Worm (Caenorhabditis elegans) whole organism, late embryonic: ENCODE results near the gene asp-4.

Experiments
- C08G9.2 ChIP-seq: sonication (generic microtip); optimal IDR thresholded peaks from 2 replicates; lab custom pipeline; 2016; ENCODE audit warnings: mild to moderate bottlenecking, missing genetic modification characterization, moderate library complexity, missing compliant biosample characterization
- F13H6.1 ChIP-seq: sonication (generic microtip); optimal IDR thresholded peaks from 2 replicates; lab custom pipeline; 2016; ENCODE audit warnings: missing genetic modification characterization, missing compliant biosample characterization
- K02D7.2 ChIP-seq: sonication (generic microtip); optimal IDR thresholded peaks from 2 replicates; lab custom pipeline; 2017; ENCODE audit warnings: mild to moderate bottlenecking, missing genetic modification characterization, missing compliant biosample characterization
- ceh-14 ChIP-seq: sonication (generic microtip); optimal IDR thresholded peaks from 2 replicates; lab custom pipeline; 2016; ENCODE audit warnings: missing genotype, missing genetic modification characterization, missing compliant biosample characterization
- ceh-19 ChIP-seq: fragments of 200-800 bp; sonication (Bioruptor generic); optimal IDR thresholded peaks from 2 replicates; lab custom pipeline; 2018; ENCODE audit warnings: mild to moderate bottlenecking, missing genetic modification characterization, missing compliant biosample characterization
- ceh-2 ChIP-seq: sonication (generic microtip); optimal IDR thresholded peaks from 2 replicates; lab custom pipeline; 2016; ENCODE audit warnings: missing genotype, missing genetic modification characterization, missing compliant biosample characterization
- ceh-22 ChIP-seq: sonication (generic microtip); optimal IDR thresholded peaks from 2 replicates; lab custom pipeline; 2017; ENCODE audit warnings: missing biosample characterization, missing genetic modification characterization
- ceh-30 ChIP-seq: fragments of 150-350 bp; optimal IDR thresholded peaks from 2 replicates; lab custom pipeline; 2014; ENCODE audit warnings: missing biosample characterization, missing genetic modification characterization
- ceh-31 ChIP-seq: sonication (generic microtip); optimal IDR thresholded peaks from 2 replicates; lab custom pipeline; 2016; ENCODE audit warnings: missing genetic modification characterization, missing compliant biosample characterization
- ceh-34 ChIP-seq: sonication (generic microtip); optimal IDR thresholded peaks from 2 replicates; lab custom pipeline; 2016; ENCODE audit warnings: mild to moderate bottlenecking, missing genetic modification characterization, missing compliant biosample characterization
- ceh-45 ChIP-seq: fragments of 200-800 bp; sonication (Bioruptor generic); IDR thresholded peaks from 2 replicates; pipeline ENCODE4 v1.3.6; 2022; ENCODE audit warnings: missing genetic modification reagents, missing genetic modification characterization, missing compliant biosample characterization
- ceh-48 ChIP-seq: sonication (generic microtip); optimal IDR thresholded peaks from 2 replicates; lab custom pipeline; 2016; ENCODE audit warnings: missing genetic modification characterization, inconsistent platforms, missing compliant biosample characterization
- ceh-6 ChIP-seq: fragments of 200-800 bp; sonication (Bioruptor generic); optimal IDR thresholded peaks from 2 replicates; lab custom pipeline; 2018; ENCODE audit warnings: mild to moderate bottlenecking, missing genetic modification characterization, missing compliant biosample characterization
- ceh-9 ChIP-seq: sonication (generic microtip); optimal IDR thresholded peaks from 2 replicates; lab custom pipeline; 2016; ENCODE audit warnings: mild to moderate bottlenecking, missing genetic modification characterization, inconsistent platforms, missing compliant biosample characterization
- che-1 ChIP-seq: sonication (generic microtip); optimal IDR thresholded peaks from 2 replicates; lab custom pipeline; 2016; ENCODE audit warnings: mild to moderate bottlenecking, missing genetic modification characterization, missing compliant biosample characterization
- dmd-4 ChIP-seq: sonication (generic microtip); optimal IDR thresholded peaks from 2 replicates; lab custom pipeline; 2016; ENCODE audit warnings: borderline replicate concordance, missing genetic modification characterization, missing compliant biosample characterization
- ets-4 ChIP-seq: sonication (generic microtip); optimal IDR thresholded peaks from 2 replicates; lab custom pipeline; 2016; ENCODE audit warnings: missing genetic modification characterization, missing compliant biosample characterization
- eyg-1 ChIP-seq: sonication (generic microtip); optimal IDR thresholded peaks from 2 replicates; lab custom pipeline; 2016; ENCODE audit warnings: missing genotype, missing genetic modification characterization, missing compliant biosample characterization
- fax-1 ChIP-seq: sonication (generic microtip); optimal IDR thresholded peaks from 2 replicates; lab custom pipeline; 2016; ENCODE audit warnings: missing genotype, missing genetic modification characterization, missing compliant biosample characterization
- fkh-10 ChIP-seq: fragments of 150-350 bp; optimal IDR thresholded peaks from 2 replicates; lab custom pipeline; 2014; ENCODE audit warnings: missing biosample characterization, missing genetic modification reagents, missing genetic modification characterization
- hlh-6 ChIP-seq: sonication (generic microtip); optimal IDR thresholded peaks from 2 replicates; lab custom pipeline; 2016; ENCODE audit warnings: missing genotype, missing genetic modification characterization, missing compliant biosample characterization
- madf-2 ChIP-seq: sonication (generic microtip); optimal IDR thresholded peaks from 2 replicates; lab custom pipeline; 2017; ENCODE audit warnings: missing genetic modification characterization, missing compliant biosample characterization
- mec-3 ChIP-seq: sonication (generic microtip); optimal IDR thresholded peaks from 2 replicates; lab custom pipeline; 2016; ENCODE audit warnings: borderline replicate concordance, missing genetic modification characterization, missing compliant biosample characterization
- nfya-1 ChIP-seq: sonication (generic microtip); optimal IDR thresholded peaks from 2 replicates; lab custom pipeline; 2017; ENCODE audit warnings: missing genetic modification characterization, mild to moderate bottlenecking, missing compliant biosample characterization, antibody characterized with exemption, moderate library complexity
- nhr-11 ChIP-seq: fragments of 150-350 bp; optimal IDR thresholded peaks from 2 replicates; lab custom pipeline; 2014; ENCODE audit warnings: missing biosample characterization, missing genetic modification characterization
- npax-4 ChIP-seq: sonication (generic microtip); optimal IDR thresholded peaks from 2 replicates; lab custom pipeline; 2016; ENCODE audit warnings: missing genetic modification characterization, missing compliant biosample characterization
- odd-2 ChIP-seq: sonication (generic microtip); optimal IDR thresholded peaks from 2 replicates; lab custom pipeline; 2017; ENCODE audit warnings: antibody characterized with exemption, mild to moderate bottlenecking, missing genetic modification characterization, missing compliant biosample characterization
- pag-3 ChIP-seq: sonication (generic microtip); optimal IDR thresholded peaks from 2 replicates; lab custom pipeline; 2016; ENCODE audit warnings: missing compliant biosample characterization, missing genetic modification characterization, borderline replicate concordance
- pat-9 ChIP-seq: fragments of 200-800 bp; sonication (Bioruptor generic); optimal IDR thresholded peaks from 2 replicates; lab custom pipeline; 2018; ENCODE audit warnings: mild to moderate bottlenecking, missing genetic modification characterization, moderate library complexity, missing compliant biosample characterization
- pax-1 ChIP-seq: fragments of 150-350 bp; optimal IDR thresholded peaks from 2 replicates; lab custom pipeline; 2014; ENCODE audit warnings: missing biosample characterization, missing genetic modification characterization
- pros-1 ChIP-seq: fragments of 150-350 bp; optimal IDR thresholded peaks from 2 replicates; lab custom pipeline; 2014; ENCODE audit warnings: missing biosample characterization, missing genetic modification reagents, missing genetic modification characterization
- rnt-1 ChIP-seq: sonication (generic microtip); optimal IDR thresholded peaks from 2 replicates; lab custom pipeline; 2016; ENCODE audit warnings: missing genetic modification characterization, missing compliant biosample characterization
- sox-2 ChIP-seq: fragments of 200-800 bp; sonication (Bioruptor generic); IDR thresholded peaks from 2 replicates; pipeline ENCODE4 v1.3.6; 2022; ENCODE audit warnings: missing genetic modification reagents, missing genetic modification characterization, missing compliant biosample characterization
- syd-9 ChIP-seq: sonication (generic microtip); optimal IDR thresholded peaks from 2 replicates; lab custom pipeline; 2016; ENCODE audit warnings: mild to moderate bottlenecking, missing genetic modification characterization, moderate library complexity, missing compliant biosample characterization
- tbx-7 ChIP-seq: sonication (generic microtip); optimal IDR thresholded peaks from 2 replicates; lab custom pipeline; 2016; ENCODE audit warnings: missing genotype, missing genetic modification characterization, missing compliant biosample characterization
- unc-3 ChIP-seq, 2 experiments: fragments of 200-800 bp in 1 of 2; sonication (Bioruptor generic) in 1 of 2; sonication (generic microtip) in 1 of 2; conservative IDR thresholded peaks in 1 of 2; optimal IDR thresholded peaks in 1 of 2; 2 replicates each; pipeline versions ENCODE4 v1.3.6 to Lab custom; 2016 to 2022; ENCODE audit warnings: missing compliant biosample characterization in 2 of 2, missing genetic modification characterization in 2 of 2, missing genetic modification reagents in 1 of 2
- unc-86 ChIP-seq: sonication (generic microtip); optimal IDR thresholded peaks from 2 replicates; lab custom pipeline; 2016; ENCODE audit warnings: missing genetic modification characterization, missing compliant biosample characterization
- zip-5 ChIP-seq: sonication (generic microtip); optimal IDR thresholded peaks from 2 replicates; lab custom pipeline; 2016; ENCODE audit warnings: missing genetic modification characterization, missing compliant biosample characterization
- ztf-16 ChIP-seq: sonication (generic microtip); optimal IDR thresholded peaks from 2 replicates; lab custom pipeline; 2017; ENCODE audit warnings: missing genetic modification characterization, missing compliant biosample characterization

Gene asp-4

DNA sequence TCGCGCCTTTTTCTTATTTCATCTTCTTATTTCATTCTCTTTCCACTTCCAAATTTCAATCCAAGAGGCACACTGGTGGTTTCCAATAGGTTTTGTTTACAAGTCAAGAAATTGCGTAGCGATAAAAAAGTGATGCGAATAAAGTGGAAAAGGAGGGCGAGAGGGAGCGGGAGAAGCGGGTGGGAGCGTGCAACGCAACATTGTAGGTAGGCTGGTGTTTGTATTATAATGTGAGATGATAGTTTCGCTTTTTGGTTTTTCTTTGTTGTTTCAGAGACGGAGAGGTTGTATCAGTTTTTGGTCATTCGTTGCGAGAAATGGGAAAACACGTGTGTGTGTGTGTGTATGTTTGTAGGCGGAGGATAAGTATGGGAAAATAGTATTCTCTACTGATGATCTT is 28.9 kb upstream of the asp-4 start:
- no peak for TF ChIP-seq C08G9.2 (tag; lab: Kevin White, UChicago)
- no peak for TF ChIP-seq mec-3 (tag; lab: Kevin White, UChicago)
- TF ChIP-seq tbx-7 (tag; lab: Kevin White, UChicago) = no peak
- TF ChIP-seq pax-1 (tag; lab: Kevin White, UChicago) = no peak
- no peak for TF ChIP-seq syd-9 (tag; lab: Kevin White, UChicago)
- no peak for TF ChIP-seq pros-1 (tag; lab: Kevin White, UChicago)
- no peak for TF ChIP-seq npax-4 (tag; lab: Kevin White, UChicago)
- TF ChIP-seq ceh-48 (tag; lab: Kevin White, UChicago) = no peak
- TF ChIP-seq eyg-1 (tag; lab: Kevin White, UChicago) = no peak
- no peak for TF ChIP-seq rnt-1 (tag; lab: Kevin White, UChicago)
- no peak for TF ChIP-seq ceh-34 (tag; lab: Kevin White, UChicago)
- no peak for TF ChIP-seq odd-2 (tag; lab: Kevin White, UChicago)
- TF ChIP-seq K02D7.2 (tag; lab: Kevin White, UChicago) = no peak
- no peak for TF ChIP-seq ceh-30 (tag; lab: Kevin White, UChicago)
- TF ChIP-seq ets-4 = no peak
- TF ChIP-seq fkh-10 (GFP tag; lab: Kevin White, UChicago) = no peak
- no peak for TF ChIP-seq hlh-6 (tag; lab: Kevin White, UChicago)
- no peak for TF ChIP-seq ceh-14 (tag; lab: Kevin White, UChicago)
- no peak for TF ChIP-seq ceh-22
- no peak for TF ChIP-seq fax-1 (tag; lab: Kevin White, UChicago)

DNA sequence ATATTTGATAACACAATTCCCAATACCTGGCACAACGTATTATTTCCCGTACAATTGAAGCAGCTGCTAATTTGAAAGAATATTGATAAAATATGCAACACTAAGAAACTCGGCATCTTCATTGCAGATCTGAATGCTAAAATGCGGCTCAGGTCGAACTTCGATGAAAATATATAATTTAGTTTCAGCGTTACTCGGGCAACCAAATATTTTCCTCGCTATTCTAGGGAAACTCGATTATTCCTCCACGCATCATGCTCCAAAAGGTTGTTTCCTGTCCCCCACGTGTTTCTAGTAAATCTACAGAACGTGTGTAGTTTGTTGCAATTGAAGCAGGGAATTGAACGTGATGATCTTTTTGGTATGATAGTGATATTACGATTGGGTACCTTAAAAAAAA is 27.8 kb upstream of the asp-4 start:
- TF ChIP-seq che-1 (tag; lab: Kevin White, UChicago) (no peak), ceh-45 (GFP tag; lab: Robert Waterston, UW) (no peak), ceh-6 (GFP tag; lab: Kevin White, UChicago) (no peak), pat-9 (tag; lab: Kevin White, UChicago) (no peak), pag-3 (no peak), pax-1 (tag; lab: Kevin White, UChicago) (no peak), ceh-9 (no peak)
- TF ChIP-seq, all 69 proteins: peak for 0

DNA sequence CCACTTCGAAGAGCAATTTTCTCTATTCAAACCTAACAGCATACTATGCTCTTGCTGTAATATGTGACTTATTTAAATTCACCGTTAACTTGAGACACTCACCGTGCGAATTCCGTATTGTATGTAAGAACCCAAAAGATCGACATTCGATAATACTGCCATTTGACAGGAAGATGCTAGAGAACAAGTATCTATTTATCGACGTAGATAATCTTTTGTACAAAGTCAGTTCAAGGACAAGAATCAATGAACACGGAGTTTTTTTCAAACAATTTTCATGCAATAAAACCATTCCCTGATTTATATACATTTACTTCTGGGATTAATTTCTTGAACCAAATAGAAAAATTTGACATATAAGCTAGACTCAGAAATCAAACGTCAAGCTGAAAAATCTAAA is 27.0 kb upstream of the asp-4 start, which contains the start of gene K08H2.7:
TSS of gene K08H2.7 (minus strand) at position 173 of the 400 bp plus-strand sequence.
- TF ChIP-seq ceh-14 (tag; lab: Kevin White, UChicago) (no peak), ceh-19 (GFP tag; lab: Kevin White, UChicago) (no peak), zip-5 (tag; lab: Kevin White, UChicago) (no peak), ceh-2 (tag; lab: Kevin White, UChicago) (no peak), F13H6.1 (no peak), fkh-10 (GFP tag; lab: Kevin White, UChicago) (no peak), dmd-4 (tag; lab: Kevin White, UChicago) (no peak), unc-86 (tag; lab: Kevin White, UChicago) (no peak), sox-2 (GFP tag; lab: Robert Waterston, UW) (no peak), unc-3 (GFP tag; conservative IDR thresholded peaks at IDR 0.05; lab: Robert Waterston, UW) (no peak), unc-3 (tag; optimal IDR thresholded peaks at IDR 0.05; lab: Kevin White, UChicago) (no peak)

DNA sequence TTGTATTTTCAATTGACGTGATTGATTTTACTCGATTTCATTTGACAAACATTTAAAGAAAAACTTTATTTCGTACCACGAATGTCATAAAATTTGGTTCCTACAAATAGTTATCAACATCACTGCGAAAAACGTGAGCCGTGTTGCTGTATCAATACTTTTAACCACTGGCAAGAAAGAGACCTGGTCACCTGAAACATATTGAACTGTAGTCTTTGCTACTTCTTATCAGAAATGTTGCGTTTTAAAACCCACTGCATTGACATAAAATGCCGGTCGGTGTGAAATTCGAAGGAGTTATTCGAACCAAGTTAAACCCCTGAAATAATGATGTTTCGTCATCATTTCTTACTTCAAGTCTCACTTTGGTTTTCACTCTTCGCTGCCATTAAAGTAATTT is 26.4 kb upstream of the asp-4 start:
- TF ChIP-seq madf-2 (tag; lab: Kevin White, UChicago) (no peak), hlh-6 (tag; lab: Kevin White, UChicago) (no peak), odd-2 (tag; lab: Kevin White, UChicago) (no peak), ceh-31 (tag; lab: Kevin White, UChicago) (no peak), ceh-2 (tag; lab: Kevin White, UChicago) (no peak), mec-3 (tag; lab: Kevin White, UChicago) (no peak), dmd-4 (tag; lab: Kevin White, UChicago) (no peak), nhr-11 (no peak), syd-9 (tag; lab: Kevin White, UChicago) (no peak), ceh-9 (no peak), pros-1 (tag; lab: Kevin White, UChicago) (no peak), pax-1 (tag; lab: Kevin White, UChicago) (no peak), rnt-1 (tag; lab: Kevin White, UChicago) (no peak), ztf-16 (tag; lab: Kevin White, UChicago) (no peak), nfya-1 (no peak)
